Fruit fly (Drosophila melanogaster) whole organism, wandering third instar larva: Measurements from ENCODE around the gene CG11109.
A peak's percentile ranks its signal among the peaks of the same experiment; 100 is the strongest.

Experiments
- Abd-B ChIP-seq: fragments of >200 bp; optimal IDR thresholded peaks from 2 replicates; lab custom pipeline; 2017; ENCODE audit warnings: missing biosample characterization, missing genetic modification characterization
- CG32264 ChIP-seq: fragments of 200-800 bp; sonication (Bioruptor generic); optimal IDR thresholded peaks from 2 replicates; lab custom pipeline; 2016; ENCODE audit warnings: missing biosample characterization, missing genetic modification characterization
- CG9705 ChIP-seq: fragments of 200-800 bp; sonication (Bioruptor generic); optimal IDR thresholded peaks from 2 replicates; lab custom pipeline; 2018; ENCODE audit warnings: missing biosample characterization, mild to moderate bottlenecking, missing genetic modification characterization
- CrebA ChIP-seq: fragments of 200-800 bp; sonication (Bioruptor generic); optimal IDR thresholded peaks from 2 replicates; lab custom pipeline; 2016; ENCODE audit warnings: missing biosample characterization, mild to moderate bottlenecking, missing genetic modification characterization, borderline replicate concordance
- Dfd ChIP-seq: fragments of >200 bp; optimal IDR thresholded peaks from 2 replicates; lab custom pipeline; 2017; ENCODE audit warnings: missing biosample characterization, missing genetic modification characterization
- Dif ChIP-seq: fragments of 200-275, 200-300 bp; sonication (Bioruptor generic); optimal IDR thresholded peaks from 2 replicates; lab custom pipeline; 2018; ENCODE audit warnings: missing biosample characterization, missing genetic modification characterization; ENCODE audit not compliant: partially characterized antibody
- GATAd ChIP-seq: sonication (Bioruptor generic); optimal IDR thresholded peaks from 2 replicates; lab custom pipeline; 2016; ENCODE audit warnings: missing biosample characterization, missing genetic modification characterization
- HLH106 ChIP-seq: fragments of 200-800 bp; optimal IDR thresholded peaks from 3 replicates; lab custom pipeline; 2019; ENCODE audit warnings: missing biosample characterization, mild to moderate bottlenecking, missing genetic modification characterization, moderate library complexity
- Hr78 ChIP-seq: fragments of >200 bp; optimal IDR thresholded peaks from 2 replicates; lab custom pipeline; 2017; ENCODE audit warnings: missing biosample characterization, missing genetic modification characterization
- Hr83 ChIP-seq: fragments of 200-300 bp; sonication (Bioruptor generic); optimal IDR thresholded peaks from 2 replicates; lab custom pipeline; 2016; ENCODE audit warnings: missing biosample characterization, mild to moderate bottlenecking, missing genetic modification characterization, moderate library complexity; ENCODE audit not compliant: poor library complexity, severe bottlenecking
- Jra ChIP-seq: sonication (Bioruptor generic); optimal IDR thresholded peaks from 2 replicates; lab custom pipeline; 2016; ENCODE audit warnings: missing biosample characterization, missing genetic modification characterization
- Mio ChIP-seq: sonication (Bioruptor generic); optimal IDR thresholded peaks from 2 replicates; lab custom pipeline; 2016; ENCODE audit warnings: missing biosample characterization, missing genetic modification characterization
- Myc ChIP-seq: fragments of >200 bp; optimal IDR thresholded peaks from 2 replicates; lab custom pipeline; 2017
- N ChIP-seq: fragments of >200 bp; optimal IDR thresholded peaks from 2 replicates; lab custom pipeline; 2018; ENCODE audit warnings: missing biosample characterization, missing external identifiers, missing genetic modification characterization
- OdsH ChIP-seq: fragments of 200-800 bp; sonication (Bioruptor generic); optimal IDR thresholded peaks from 2 replicates; lab custom pipeline; 2016; ENCODE audit warnings: missing biosample characterization, mild to moderate bottlenecking, missing genetic modification characterization
- Rel ChIP-seq, 2 experiments: fragments of 200-800 bp; sonication (Bioruptor generic) in 1 of 2; optimal IDR thresholded peaks; 2 replicates in 1 of 2; 3 replicates in 1 of 2; lab custom pipeline; 2016 to 2019; ENCODE audit warnings: mild to moderate bottlenecking in 2 of 2, missing biosample characterization in 2 of 2, missing genetic modification characterization in 2 of 2, moderate library complexity in 1 of 2
- Sp1 ChIP-seq: fragments of 200-800 bp; sonication (Bioruptor generic); optimal IDR thresholded peaks from 3 replicates; lab custom pipeline; 2019; ENCODE audit warnings: missing biosample characterization, mild to moderate bottlenecking, missing genetic modification characterization, moderate library complexity
- Vsx2 ChIP-seq: fragments of 200-300, 225-300 bp; sonication (Bioruptor generic); optimal IDR thresholded peaks from 2 replicates; lab custom pipeline; 2018; ENCODE audit warnings: missing biosample characterization, missing genetic modification characterization; ENCODE audit not compliant: partially characterized antibody
- br ChIP-seq: fragments of 200-800 bp; sonication (Bioruptor generic); optimal IDR thresholded peaks from 2 replicates; lab custom pipeline; 2016; ENCODE audit warnings: missing biosample characterization, missing genetic modification characterization
- brk ChIP-seq: fragments of 200-800 bp; sonication (Bioruptor generic); optimal IDR thresholded peaks from 2 replicates; lab custom pipeline; 2016; ENCODE audit warnings: missing biosample characterization, mild to moderate bottlenecking, missing genetic modification characterization
- dl ChIP-seq, 2 experiments: fragments of 175-275, 200-275 bp in 1 of 2; fragments of 200-275 bp in 1 of 2; sonication (Bioruptor generic); optimal IDR thresholded peaks; lab custom pipeline; 2018; ENCODE audit warnings: mild to moderate bottlenecking in 2 of 2, missing biosample characterization in 2 of 2, missing genetic modification characterization in 2 of 2, moderate library complexity in 2 of 2; ENCODE audit not compliant: partially characterized antibody in 2 of 2, insufficient read depth in 1 of 2
- dmrt93B ChIP-seq: fragments of 200-800 bp; sonication (Bioruptor generic); optimal IDR thresholded peaks from 2 replicates; lab custom pipeline; 2018; ENCODE audit warnings: missing biosample characterization, mild to moderate bottlenecking, missing genetic modification characterization
- dsf ChIP-seq: sonication (Bioruptor generic); optimal IDR thresholded peaks from 2 replicates; lab custom pipeline; 2016; ENCODE audit warnings: missing biosample characterization, missing genetic modification characterization, borderline replicate concordance
- ey ChIP-seq: fragments of 200-800 bp; sonication (Bioruptor generic); optimal IDR thresholded peaks from 2 replicates; lab custom pipeline; 2016; ENCODE audit warnings: missing biosample characterization, missing genetic modification characterization
- foxo ChIP-seq, 2 experiments: fragments of 200-800 bp; sonication (Bioruptor generic); optimal IDR thresholded peaks; 2 replicates in 1 of 2; 3 replicates in 1 of 2; lab custom pipeline; 2016 to 2017; ENCODE audit warnings: missing biosample characterization in 2 of 2, missing genetic modification characterization in 2 of 2
- fru ChIP-seq: fragments of 200-800 bp; sonication (Bioruptor generic); optimal IDR thresholded peaks from 3 replicates; lab custom pipeline; 2016; ENCODE audit warnings: missing biosample characterization, mild to moderate bottlenecking, missing genetic modification characterization
- h ChIP-seq: fragments of 200-800 bp; sonication (Bioruptor generic); optimal IDR thresholded peaks from 3 replicates; lab custom pipeline; 2016; ENCODE audit warnings: missing biosample characterization, mild to moderate bottlenecking, missing genetic modification characterization
- jim ChIP-seq: fragments of 175-275, 200-325 bp; sonication (Bioruptor generic); optimal IDR thresholded peaks from 2 replicates; lab custom pipeline; 2016; ENCODE audit warnings: missing biosample characterization, mild to moderate bottlenecking, missing genetic modification characterization
- lola ChIP-seq: fragments of >200 bp; optimal IDR thresholded peaks from 2 replicates; lab custom pipeline; 2017; ENCODE audit warnings: missing biosample characterization, missing genetic modification characterization
- pan ChIP-seq: fragments of >200 bp; optimal IDR thresholded peaks from 2 replicates; lab custom pipeline; 2017
- psq ChIP-seq: fragments of 200-800 bp; sonication (Bioruptor generic); optimal IDR thresholded peaks from 3 replicates; lab custom pipeline; 2017; ENCODE audit warnings: missing biosample characterization, mild to moderate bottlenecking, missing genetic modification characterization, moderate library complexity
- rgr ChIP-seq: fragments of 200-800 bp; sonication (Bioruptor generic); optimal IDR thresholded peaks from 3 replicates; lab custom pipeline; 2016; ENCODE audit warnings: missing biosample characterization, mild to moderate bottlenecking, missing genetic modification characterization
- sage ChIP-seq: fragments of 200-800 bp; sonication (Bioruptor generic); optimal IDR thresholded peaks from 2 replicates; lab custom pipeline; 2016; ENCODE audit warnings: missing biosample characterization, mild to moderate bottlenecking, missing genetic modification characterization
- sv ChIP-seq: fragments of 200-800 bp; sonication (Bioruptor generic); optimal IDR thresholded peaks from 3 replicates; lab custom pipeline; 2016; ENCODE audit warnings: missing biosample characterization, missing genetic modification characterization
- tai ChIP-seq: sonication (Bioruptor generic); optimal IDR thresholded peaks from 2 replicates; lab custom pipeline; 2016; ENCODE audit warnings: missing biosample characterization, missing genetic modification characterization
- usp ChIP-seq: fragments of >200 bp; optimal IDR thresholded peaks from 2 replicates; lab custom pipeline; 2017; ENCODE audit warnings: missing biosample characterization, missing genetic modification characterization
- woc ChIP-seq: sonication (Bioruptor generic); optimal IDR thresholded peaks from 2 replicates; lab custom pipeline; 2016; ENCODE audit warnings: missing biosample characterization, mild to moderate bottlenecking, missing genetic modification characterization

The CG11109 gene

dm6 chr3L:22839243-22839642, 32.8 kb upstream of the CG11109 start:
- TF ChIP-seq ey (GFP tag; lab: Kevin White, UChicago), result no peak
- peak; percentile 5 for TF ChIP-seq Dif (GFP tag; lab: Kevin White, UChicago)

dm6 chr3L:22839726-22840228, 32.2 kb upstream of the CG11109 start:
- TF ChIP-seq GATAd (no peak), OdsH (GFP tag; lab: Kevin White, UChicago) (no peak), jim (peak; percentile 96), h (peak; percentile 67), usp (GFP tag; lab: Kevin White, UChicago) (no peak), Myc (lab: Kevin White, UChicago) (no peak), Jra (GFP tag; lab: Kevin White, UChicago) (no peak), Dif (GFP tag; lab: Kevin White, UChicago) (peak; percentile 80), tai (no peak), fru (GFP tag; lab: Kevin White, UChicago) (peak; percentile 26), Vsx2 (GFP tag; lab: Kevin White, UChicago) (peak; percentile 90), sv (GFP tag; lab: Kevin White, UChicago) (no peak), dmrt93B (GFP tag; lab: Kevin White, UChicago) (no peak), CG32264 (GFP tag; lab: Kevin White, UChicago) (no peak), rgr (no peak), dl (GFP tag; optimal IDR thresholded peaks at IDR 0.05; lab: Kevin White, UChicago; ENCODE audit: insufficient read depth in 1 of 2, partially characterized antibody in 2 of 2) (peak; percentile 62 to 72), brk (no peak), sage (GFP tag; lab: Kevin White, UChicago) (no peak), foxo (GFP tag; optimal IDR thresholded peaks at IDR 0.05; lab: Kevin White, UChicago) (no peak), psq (GFP tag; lab: Kevin White, UChicago) (peak; percentile 80), pan (lab: Kevin White, UChicago) (no peak), Hr83 (GFP tag; lab: Kevin White, UChicago) (no peak), lola (no peak), HLH106 (tag; lab: Kevin White, UChicago) (peak; percentile 14), Sp1 (GFP tag; lab: Kevin White, UChicago) (peak; percentile 68), Abd-B (GFP tag; lab: Kevin White, UChicago) (no peak), dsf (GFP tag; lab: Kevin White, UChicago) (no peak), woc (GFP tag; lab: Kevin White, UChicago) (no peak), Hr78 (GFP tag; lab: Kevin White, UChicago) (no peak), br (peak; percentile 30), Mio (no peak), CrebA (peak; percentile 36), Rel (GFP tag; optimal IDR thresholded peaks at IDR 0.05; lab: Kevin White, UChicago) (no peak), Rel (tag; optimal IDR thresholded peaks at IDR 0.05; lab: Kevin White, UChicago) (peak; percentile 47)

- TF ChIP-seq tai, result no peak
- TF ChIP-seq Rel (GFP tag; optimal IDR thresholded peaks at IDR 0.05; lab: Kevin White, UChicago), result no peak
- peak; percentile 15 for TF ChIP-seq Rel (tag; optimal IDR thresholded peaks at IDR 0.05; lab: Kevin White, UChicago)
- no peak for TF ChIP-seq Hr83 (GFP tag; lab: Kevin White, UChicago)
- TF ChIP-seq sage (GFP tag; lab: Kevin White, UChicago), result no peak
- no peak for TF ChIP-seq usp (GFP tag; lab: Kevin White, UChicago)
- no peak for TF ChIP-seq GATAd
- TF ChIP-seq dmrt93B (GFP tag; lab: Kevin White, UChicago), result no peak
- TF ChIP-seq CrebA, result no peak
These were observed 28.9 kb upstream of the CG11109 start for dm6 chr3L:22843094-22843493.

- TF ChIP-seq Rel (GFP tag; optimal IDR thresholded peaks at IDR 0.05; lab: Kevin White, UChicago), result no peak
- TF ChIP-seq Rel (tag; optimal IDR thresholded peaks at IDR 0.05; lab: Kevin White, UChicago), result peak; percentile 35
- no peak for TF ChIP-seq GATAd
- TF ChIP-seq Dfd (GFP tag; lab: Kevin White, UChicago), result no peak
- peak; percentile 78 for TF ChIP-seq CrebA
- TF ChIP-seq psq (GFP tag; lab: Kevin White, UChicago), result no peak
- peak; percentile 17 for TF ChIP-seq rgr
- no peak for TF ChIP-seq CG32264 (GFP tag; lab: Kevin White, UChicago)
- TF ChIP-seq jim, result no peak
- TF ChIP-seq Mio, result no peak
- TF ChIP-seq brk, result no peak
- no peak for TF ChIP-seq Jra (GFP tag; lab: Kevin White, UChicago)
- no peak for TF ChIP-seq sage (GFP tag; lab: Kevin White, UChicago)
- no peak for TF ChIP-seq Vsx2 (GFP tag; lab: Kevin White, UChicago)
- no peak for TF ChIP-seq CG9705 (GFP tag; lab: Kevin White, UChicago)
- TF ChIP-seq h, result peak; percentile 6
- no peak for TF ChIP-seq ey (GFP tag; lab: Kevin White, UChicago)
- TF ChIP-seq sv (GFP tag; lab: Kevin White, UChicago), result no peak
- no peak for TF ChIP-seq OdsH (GFP tag; lab: Kevin White, UChicago)
- no peak for TF ChIP-seq foxo (GFP tag; optimal IDR thresholded peaks at IDR 0.05; lab: Kevin White, UChicago)
- TF ChIP-seq lola, result no peak
- no peak for TF ChIP-seq dsf (GFP tag; lab: Kevin White, UChicago)
- TF ChIP-seq N, result no peak
- TF ChIP-seq Hr78 (GFP tag; lab: Kevin White, UChicago), result no peak
- TF ChIP-seq dmrt93B (GFP tag; lab: Kevin White, UChicago), result no peak
- TF ChIP-seq Dif (GFP tag; lab: Kevin White, UChicago), result peak; percentile 14
- TF ChIP-seq Myc (lab: Kevin White, UChicago), result no peak
- no peak for TF ChIP-seq dl (GFP tag; optimal IDR thresholded peaks at IDR 0.05; lab: Kevin White, UChicago; ENCODE audit: insufficient read depth in 1 of 2, partially characterized antibody in 2 of 2)
- no peak for TF ChIP-seq HLH106 (tag; lab: Kevin White, UChicago)
- TF ChIP-seq Abd-B (GFP tag; lab: Kevin White, UChicago), result no peak
- no peak for TF ChIP-seq pan (lab: Kevin White, UChicago)
These were observed 24.3 kb upstream of the CG11109 start for dm6 chr3L:22847679-22848118.
